Worm (Caenorhabditis elegans): ENCODE measurements around the gene C33H5.2.

- TF ChIP-seq sea-1 (GFP tag; conservative IDR thresholded peaks at IDR 0.05) (no peak), B0310.2 (tag; optimal IDR thresholded peaks at IDR 0.05) (no peak), ama-1 (optimal IDR thresholded peaks at IDR 0.05) (no peak), F13C5.2 (tag; optimal IDR thresholded peaks at IDR 0.05) (no peak), tbx-11 (GFP tag; IDR thresholded peaks at IDR 0.05) (no peak), ceh-36 (tag; optimal IDR thresholded peaks at IDR 0.05) (no peak), tbx-37 (GFP tag; conservative IDR thresholded peaks at IDR 0.05) (no peak), hmg-4 (GFP tag; optimal IDR thresholded peaks at IDR 0.05) (no peak), flt-1 (GFP tag; IDR thresholded peaks at IDR 0.05) (no peak), ets-7 (tag; optimal IDR thresholded peaks at IDR 0.05) (no peak), ceh-13 (GFP tag; optimal IDR thresholded peaks at IDR 0.05) (no peak)
These were observed 10.9 kb downstream of the C33H5.2 start, which contains the start of gene cdgs-1 for ce11 chrIV:7815683-7816183.

Data from whole organism, early embryonic.